Fruit fly (Drosophila melanogaster) whole organism, embryonic: ENCODE measurements around the gene Ire1.

ENCODE experiments used
- CG10147 ChIP-seq: fragments of 200-800 bp; sonication (Bioruptor generic); optimal IDR thresholded peaks from 2 replicates; lab custom pipeline; 2019; ENCODE audit warnings: missing biosample characterization, mild to moderate bottlenecking, missing genetic modification characterization, moderate library complexity
- CG1024 ChIP-seq: fragments of 200-800 bp; sonication (Bioruptor generic); IDR thresholded peaks from 2 replicates; pipeline ENCODE4 v1.3.6; 2022; ENCODE audit warnings: missing biosample characterization, missing genetic modification characterization
- CG10366 ChIP-seq: fragments of 200-800 bp; sonication (Bioruptor generic); IDR thresholded peaks from 2 replicates; pipeline ENCODE4 v1.3.6; 2022; ENCODE audit warnings: missing biosample characterization, missing genetic modification characterization
- CG10543 ChIP-seq: fragments of 200-800 bp; sonication (Bioruptor generic); optimal IDR thresholded peaks from 3 replicates; lab custom pipeline; 2017; ENCODE audit warnings: missing biosample characterization, mild to moderate bottlenecking, missing genetic modification characterization, moderate library complexity
- CG10979 ChIP-seq: fragments of 200-800 bp; sonication (Bioruptor generic); optimal IDR thresholded peaks from 2 replicates; lab custom pipeline; 2018; ENCODE audit warnings: missing biosample characterization, mild to moderate bottlenecking, missing genetic modification characterization, moderate library complexity
- CG11456 ChIP-seq: fragments of 200-800 bp; sonication (Bioruptor generic); IDR thresholded peaks from 3 replicates; pipeline ENCODE4 v1.3.6; 2022; ENCODE audit warnings: missing biosample characterization, missing genetic modification characterization
- CG12659 ChIP-seq: fragments of 200-800 bp; sonication (Bioruptor generic); optimal IDR thresholded peaks from 3 replicates; lab custom pipeline; 2017; ENCODE audit warnings: mild to moderate bottlenecking, missing biosample characterization, missing genetic modification reagents, missing genetic modification characterization
- CG12942 ChIP-seq: fragments of 200-800 bp; sonication (Bioruptor generic); optimal IDR thresholded peaks from 3 replicates; lab custom pipeline; 2016; ENCODE audit warnings: missing biosample characterization, missing genetic modification characterization
- CG15601 ChIP-seq: fragments of 200-800 bp; sonication (Bioruptor generic); optimal IDR thresholded peaks from 3 replicates; lab custom pipeline; 2019; ENCODE audit warnings: missing biosample characterization, mild to moderate bottlenecking, missing genetic modification characterization, moderate library complexity
- CG1603 ChIP-seq: fragments of 200-800 bp; sonication (Bioruptor generic); optimal IDR thresholded peaks from 2 replicates; lab custom pipeline; 2019; ENCODE audit warnings: missing biosample characterization, mild to moderate bottlenecking, missing genetic modification characterization, moderate library complexity
- CG17568 ChIP-seq: fragments of 200-800 bp; sonication (Bioruptor generic); optimal IDR thresholded peaks from 2 replicates; lab custom pipeline; 2018; ENCODE audit warnings: missing biosample characterization, mild to moderate bottlenecking, missing genetic modification characterization, moderate library complexity
- CG18764 ChIP-seq: fragments of 200-800 bp; sonication (Bioruptor generic); optimal IDR thresholded peaks from 3 replicates; lab custom pipeline; 2016; ENCODE audit warnings: missing biosample characterization, missing genetic modification characterization
- CG34376 ChIP-seq: fragments of 200-800 bp; sonication (Bioruptor generic); optimal IDR thresholded peaks from 2 replicates; lab custom pipeline; 2018; ENCODE audit warnings: missing biosample characterization, mild to moderate bottlenecking, missing genetic modification characterization
- CG34422 ChIP-seq: fragments of 200-800 bp; sonication (Bioruptor generic); IDR thresholded peaks from 3 replicates; pipeline ENCODE4 v1.3.6; 2022; ENCODE audit warnings: missing biosample characterization, missing genetic modification characterization
- CG7357 ChIP-seq: fragments of 200-800 bp; sonication (Bioruptor generic); IDR thresholded peaks from 3 replicates; pipeline ENCODE4 v1.3.6; 2022; ENCODE audit warnings: missing biosample characterization, missing genetic modification characterization
- CG7786 ChIP-seq: fragments of 200-800 bp; sonication (Bioruptor generic); optimal IDR thresholded peaks from 2 replicates; lab custom pipeline; 2016; ENCODE audit warnings: missing biosample characterization, missing genetic modification characterization
- CG7839 ChIP-seq: fragments of 200-800 bp; sonication (Bioruptor generic); optimal IDR thresholded peaks from 3 replicates; lab custom pipeline; 2018; ENCODE audit warnings: missing biosample characterization, mild to moderate bottlenecking, missing genetic modification characterization, moderate library complexity
- CG9932 ChIP-seq: fragments of 200-800 bp; sonication (Bioruptor generic); IDR thresholded peaks from 2 replicates; pipeline ENCODE4 v1.3.6; 2022; ENCODE audit warnings: missing biosample characterization, missing genetic modification characterization
- D19A ChIP-seq: fragments of 200-800 bp; optimal IDR thresholded peaks from 3 replicates; lab custom pipeline; 2019; ENCODE audit warnings: missing biosample characterization, mild to moderate bottlenecking, missing genetic modification characterization, moderate library complexity
- D19B ChIP-seq: fragments of 200-800 bp; sonication (Bioruptor generic); optimal IDR thresholded peaks from 2 replicates; lab custom pipeline; 2017; ENCODE audit warnings: missing biosample characterization, mild to moderate bottlenecking, missing genetic modification characterization
- Deaf1 ChIP-seq: fragments of 200-800 bp; optimal IDR thresholded peaks from 3 replicates; lab custom pipeline; 2019; ENCODE audit warnings: missing biosample characterization, mild to moderate bottlenecking, missing genetic modification characterization, moderate library complexity
- E2f1 ChIP-seq: fragments of 200-800 bp; sonication (Bioruptor generic); IDR thresholded peaks from 2 replicates; pipeline ENCODE4 v1.3.6; 2022; ENCODE audit warnings: missing biosample characterization, missing genetic modification characterization
- HHEX ChIP-seq: fragments of 200-800 bp; sonication (Bioruptor generic); optimal IDR thresholded peaks from 3 replicates; lab custom pipeline; 2017; ENCODE audit warnings: missing biosample characterization, mild to moderate bottlenecking, missing genetic modification characterization, missing genetic modification reagents
- Hr78 ChIP-seq, 2 experiments: fragments of 200-800 bp in 1 of 2; fragments of >200 bp in 1 of 2; sonication (Bioruptor generic) in 1 of 2; optimal IDR thresholded peaks; 2 replicates each; lab custom pipeline; 2017 to 2019; ENCODE audit warnings: missing biosample characterization in 2 of 2, missing genetic modification characterization in 2 of 2, mild to moderate bottlenecking in 1 of 2, moderate library complexity in 1 of 2
- Lim3 ChIP-seq: fragments of 200-800 bp; sonication (Bioruptor generic); IDR thresholded peaks from 2 replicates; pipeline ENCODE4 v1.3.6; 2022; ENCODE audit warnings: missing biosample characterization, missing genetic modification characterization
- Ptx1 ChIP-seq: fragments of 200-800 bp; sonication (Bioruptor generic); IDR thresholded peaks from 2 replicates; pipeline ENCODE4 v1.3.6; 2022; ENCODE audit warnings: missing biosample characterization, missing genetic modification characterization
- Sox102F ChIP-seq: fragments of 200-800 bp; sonication (Bioruptor generic); optimal IDR thresholded peaks from 2 replicates; lab custom pipeline; 2018; ENCODE audit warnings: missing biosample characterization, mild to moderate bottlenecking, missing genetic modification characterization, moderate library complexity
- Stat92E ChIP-seq, 3 experiments: fragments of >200 bp in 2 of 3; fragments of 200-800 bp in 1 of 3; sonication (Bioruptor generic) in 1 of 3; optimal IDR thresholded peaks; 2 replicates each; lab custom pipeline; 2017 to 2019; ENCODE audit warnings: missing biosample characterization in 3 of 3, missing genetic modification characterization in 3 of 3, mild to moderate bottlenecking in 1 of 3, moderate library complexity in 1 of 3
- abd-A ChIP-seq: fragments of 200-800 bp; sonication (Bioruptor generic); optimal IDR thresholded peaks from 3 replicates; lab custom pipeline; 2019; ENCODE audit warnings: missing biosample characterization, mild to moderate bottlenecking, missing genetic modification characterization, moderate library complexity
- crc ChIP-seq: fragments of 200-800 bp; sonication (Bioruptor generic); optimal IDR thresholded peaks from 2 replicates; lab custom pipeline; 2016; ENCODE audit warnings: missing biosample characterization, missing genetic modification characterization
- cwo ChIP-seq: fragments of 200-800 bp; sonication (Bioruptor generic); optimal IDR thresholded peaks from 3 replicates; lab custom pipeline; 2017; ENCODE audit warnings: missing biosample characterization, missing genetic modification characterization, mild to moderate bottlenecking, moderate library complexity, missing genetic modification reagents
- dati ChIP-seq: fragments of 200-800 bp; sonication (Bioruptor generic); IDR thresholded peaks from 2 replicates; pipeline ENCODE4 v1.3.6; 2022; ENCODE audit warnings: missing biosample characterization, missing genetic modification characterization
- emc ChIP-seq: fragments of 200-800 bp; sonication (Bioruptor generic); optimal IDR thresholded peaks from 2 replicates; lab custom pipeline; 2016; ENCODE audit warnings: missing biosample characterization, missing genetic modification characterization
- fd102C ChIP-seq: fragments of 200-800 bp; sonication (Bioruptor generic); optimal IDR thresholded peaks from 2 replicates; lab custom pipeline; 2018; ENCODE audit warnings: missing biosample characterization, mild to moderate bottlenecking, missing genetic modification characterization, moderate library complexity
- gfzf ChIP-seq: fragments of 200-800 bp; sonication (Bioruptor generic); optimal IDR thresholded peaks from 2 replicates; lab custom pipeline; 2016; ENCODE audit warnings: missing biosample characterization, mild to moderate bottlenecking, missing genetic modification characterization, moderate library complexity
- gsb ChIP-seq: fragments of 200-800 bp; sonication (Bioruptor generic); IDR thresholded peaks from 2 replicates; pipeline ENCODE4 v1.3.6; 2022; ENCODE audit warnings: missing biosample characterization, missing genetic modification characterization
- gsb-n ChIP-seq: fragments of 200-800 bp; sonication (Bioruptor generic); optimal IDR thresholded peaks from 3 replicates; lab custom pipeline; 2018; ENCODE audit warnings: missing biosample characterization, mild to moderate bottlenecking, missing genetic modification characterization
- hbn ChIP-seq: fragments of 200-800 bp; sonication (Bioruptor generic); IDR thresholded peaks from 2 replicates; pipeline ENCODE4 v1.3.6; 2022; ENCODE audit warnings: missing biosample characterization, missing genetic modification characterization; ENCODE audit not compliant: partially characterized antibody
- insv ChIP-seq, 2 experiments: fragments of 200-800 bp; sonication (Bioruptor generic); optimal IDR thresholded peaks; 3 replicates each; lab custom pipeline; 2016 to 2018; ENCODE audit warnings: missing biosample characterization in 2 of 2, missing genetic modification characterization in 2 of 2
- kay ChIP-seq: fragments of 200-800 bp; sonication (Bioruptor generic); optimal IDR thresholded peaks from 2 replicates; lab custom pipeline; 2016; ENCODE audit warnings: missing biosample characterization, missing genetic modification characterization
- pfk ChIP-seq: fragments of 200-800 bp; sonication (Bioruptor generic); optimal IDR thresholded peaks from 2 replicates; lab custom pipeline; 2018; ENCODE audit warnings: missing biosample characterization, mild to moderate bottlenecking, missing genetic modification characterization, moderate library complexity
- phol ChIP-seq: fragments of 200-800 bp; sonication (Bioruptor generic); optimal IDR thresholded peaks from 3 replicates; lab custom pipeline; 2018; ENCODE audit warnings: missing biosample characterization, mild to moderate bottlenecking, missing genetic modification characterization, moderate library complexity
- pita ChIP-seq: fragments of 200-800 bp; sonication (Bioruptor generic); optimal IDR thresholded peaks from 2 replicates; lab custom pipeline; 2017; ENCODE audit warnings: missing biosample characterization, mild to moderate bottlenecking, missing genetic modification characterization
- salm ChIP-seq: fragments of 200-800 bp; sonication (Bioruptor generic); optimal IDR thresholded peaks from 2 replicates; lab custom pipeline; 2018; ENCODE audit warnings: missing biosample characterization, mild to moderate bottlenecking, missing genetic modification characterization
- sc ChIP-seq, 3 experiments: fragments of >200 bp in 2 of 3; fragments of 200-800 bp in 1 of 3; sonication (Bioruptor generic) in 1 of 3; optimal IDR thresholded peaks; 2 replicates in 2 of 3; 3 replicates in 1 of 3; lab custom pipeline; 2017; ENCODE audit warnings: mild to moderate bottlenecking in 1 of 3, missing biosample characterization in 1 of 3, missing genetic modification characterization in 1 of 3, missing genetic modification reagents in 1 of 3
- sens ChIP-seq: fragments of 200-800 bp; sonication (Bioruptor generic); peaks from one replicate; lab custom pipeline; 2016; ENCODE audit warnings: missing biosample characterization, missing genetic modification characterization
- sr ChIP-seq: fragments of 200-800 bp; sonication (Bioruptor generic); IDR thresholded peaks from 3 replicates; pipeline ENCODE4 v1.3.6; 2022; ENCODE audit warnings: missing biosample characterization, missing genetic modification characterization
- twi ChIP-seq: fragments of 200-800 bp; optimal IDR thresholded peaks from 2 replicates; lab custom pipeline; 2019; ENCODE audit warnings: missing biosample characterization, mild to moderate bottlenecking, missing genetic modification characterization, moderate library complexity
- usp ChIP-seq: fragments of >200 bp; optimal IDR thresholded peaks from 2 replicates; lab custom pipeline; 2017; ENCODE audit warnings: missing biosample characterization, missing genetic modification characterization

Gene Ire1

DNA sequence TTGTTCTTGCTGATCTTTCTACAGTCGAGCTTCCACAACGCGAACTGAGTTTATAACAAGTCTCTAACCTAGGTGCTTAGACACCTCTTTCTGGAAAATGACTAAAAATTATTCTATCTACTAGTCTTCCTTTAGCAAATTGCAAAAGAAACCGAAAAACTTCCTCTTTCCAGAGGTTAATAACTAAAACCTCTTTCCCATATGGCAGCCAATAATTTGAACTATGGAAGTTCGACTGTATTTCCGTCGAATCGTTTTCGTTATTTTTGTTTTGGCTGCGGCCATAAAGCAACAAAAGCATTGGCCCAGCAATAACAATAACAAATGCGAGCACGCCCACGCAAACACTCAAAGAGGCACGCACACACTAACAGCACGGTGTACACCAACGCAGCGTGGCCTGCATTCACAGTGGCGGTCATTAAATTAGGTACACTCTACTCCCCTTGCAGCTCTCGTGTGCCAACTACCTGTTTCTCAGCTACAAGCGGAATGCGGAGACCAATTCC, 19.4 kb upstream of the Ire1 start:
- TF ChIP-seq CG15601 (tag; lab: Kevin White, UChicago) (peak; percentile 56), Sox102F (peak; percentile 32), Deaf1 (tag; lab: Kevin White, UChicago) (peak; percentile 47), emc (no peak), CG7786 (peak; percentile 43), cwo (GFP tag; lab: Kevin White, UChicago) (peak; percentile 56), kay (GFP tag; lab: Kevin White, UChicago) (no peak), twi (peak; percentile 46), CG10147 (GFP tag; lab: Kevin White, UChicago) (peak; percentile 54), Ptx1 (GFP tag; lab: Robert Waterston, UW) (peak; percentile 55), CG12942 (no peak), CG10979 (tag; lab: Kevin White, UChicago) (peak; percentile 15), Stat92E (GFP tag; optimal IDR thresholded peaks at IDR 0.05; lab: Kevin White, UChicago) (peak in 1 of 3 experiments; percentile 57), CG12659 (GFP tag; lab: Kevin White, UChicago) (peak; percentile 57), pita (no peak), CG11456 (GFP tag; lab: Robert Waterston, UW) (no peak), phol (tag; lab: Kevin White, UChicago) (peak; percentile 56), CG34422 (GFP tag; lab: Robert Waterston, UW) (peak; percentile 30; the same call in 1 of the 3 replicates), D19A (tag; lab: Kevin White, UChicago) (peak; percentile 39), CG7839 (tag; lab: Kevin White, UChicago) (peak; percentile 72), CG18764 (GFP tag; lab: Kevin White, UChicago) (no peak), gfzf (GFP tag; lab: Kevin White, UChicago) (no peak), usp (GFP tag; lab: Kevin White, UChicago) (no peak), CG17568 (no peak), CG1603 (tag; lab: Kevin White, UChicago) (no peak), Hr78 (GFP tag; optimal IDR thresholded peaks at IDR 0.05; lab: Kevin White, UChicago) (peak in 1 of 2 experiments; percentile 26), CG10366 (GFP tag; lab: Robert Waterston, UW) (peak; percentile 8; the same call in 1 of the 2 replicates), sc (optimal IDR thresholded peaks at IDR 0.05; lab: Kevin White, UChicago) (no peak), sc (GFP tag; optimal IDR thresholded peaks at IDR 0.05; lab: Kevin White, UChicago) (no peak), fd102C (GFP tag; lab: Kevin White, UChicago) (no peak), gsb-n (tag; lab: Kevin White, UChicago) (no peak), Lim3 (GFP tag; lab: Robert Waterston, UW) (no peak), CG1024 (GFP tag; lab: Robert Waterston, UW) (no peak), E2f1 (GFP tag; lab: Robert Waterston, UW) (0 out of 2 replicates have a peak, but pooled peaks have one; percentile 33), sr (GFP tag; lab: Robert Waterston, UW) (peak; percentile 99), sens (GFP tag; lab: Kevin White, UChicago) (peak; percentile 79), insv (GFP tag; optimal IDR thresholded peaks at IDR 0.05; lab: Kevin White, UChicago) (no peak), dati (GFP tag; lab: Robert Waterston, UW) (0 out of 2 replicates have a peak, but pooled peaks have one; percentile 3), gsb (GFP tag; lab: Robert Waterston, UW) (no peak), CG10543 (GFP tag; lab: Kevin White, UChicago) (peak; percentile 74), pfk (no peak), crc (no peak), abd-A (tag; lab: Kevin White, UChicago) (no peak), CG9932 (GFP tag; lab: Robert Waterston, UW) (peak; percentile 22; the same call in 1 of the 2 replicates), D19B (no peak), CG7357 (no peak), salm (tag; lab: Kevin White, UChicago) (peak; percentile 1), CG34376 (GFP tag; lab: Kevin White, UChicago) (peak; percentile 77), HHEX (peak; percentile 46), hbn (GFP tag; lab: Robert Waterston, UW) (no peak)
